Fruit fly (Drosophila melanogaster) whole organism, embryonic: ENCODE measurements around the gene zf30C.

Experiments used
- Bgb ChIP-seq: fragments of 200-800 bp; sonication (Bioruptor generic); IDR thresholded peaks from 2 replicates; pipeline ENCODE4 v1.3.6; 2022; ENCODE audit warnings: missing biosample characterization, missing genetic modification characterization; ENCODE audit not compliant: partially characterized antibody
- C15 ChIP-seq: fragments of 200-800 bp; sonication (Bioruptor generic); IDR thresholded peaks from 3 replicates; pipeline ENCODE4 v1.3.6; 2022; ENCODE audit warnings: missing biosample characterization, missing genetic modification characterization
- CG10267 ChIP-seq: fragments of 200-800 bp; sonication (Bioruptor generic); optimal IDR thresholded peaks from 2 replicates; lab custom pipeline; 2018; ENCODE audit warnings: missing biosample characterization, mild to moderate bottlenecking, missing genetic modification characterization, moderate library complexity
- CG10543 ChIP-seq: fragments of 200-800 bp; sonication (Bioruptor generic); optimal IDR thresholded peaks from 3 replicates; lab custom pipeline; 2017; ENCODE audit warnings: missing biosample characterization, mild to moderate bottlenecking, missing genetic modification characterization, moderate library complexity
- CG11093 ChIP-seq: fragments of 200-800 bp; sonication (Bioruptor generic); IDR thresholded peaks from 3 replicates; pipeline ENCODE4 v1.3.6; 2022; ENCODE audit warnings: missing biosample characterization, missing genetic modification characterization
- CG11247 ChIP-seq: fragments of 200-800 bp; sonication (Bioruptor generic); IDR thresholded peaks from 2 replicates; pipeline ENCODE4 v1.3.6; 2022; ENCODE audit warnings: missing biosample characterization, missing genetic modification characterization
- CG12299 ChIP-seq: fragments of 200-800 bp; sonication (Bioruptor generic); optimal IDR thresholded peaks from 2 replicates; lab custom pipeline; 2018; ENCODE audit warnings: missing biosample characterization, mild to moderate bottlenecking, missing genetic modification characterization
- CG12659 ChIP-seq: fragments of 200-800 bp; sonication (Bioruptor generic); optimal IDR thresholded peaks from 3 replicates; lab custom pipeline; 2017; ENCODE audit warnings: mild to moderate bottlenecking, missing biosample characterization, missing genetic modification reagents, missing genetic modification characterization
- CG13287 ChIP-seq: fragments of 200-800 bp; sonication (Bioruptor generic); IDR thresholded peaks from 2 replicates; pipeline ENCODE4 v1.3.6; 2022; ENCODE audit warnings: missing biosample characterization, missing genetic modification characterization; ENCODE audit not compliant: partially characterized antibody
- CG14710 ChIP-seq: fragments of 200-800 bp; sonication (Bioruptor generic); optimal IDR thresholded peaks from 3 replicates; lab custom pipeline; 2019; ENCODE audit warnings: missing biosample characterization, mild to moderate bottlenecking, missing genetic modification characterization, moderate library complexity
- CG16863 ChIP-seq: fragments of 200-800 bp; sonication (Bioruptor generic); optimal IDR thresholded peaks from 3 replicates; lab custom pipeline; 2016; ENCODE audit warnings: missing biosample characterization, missing genetic modification characterization
- CG17361 ChIP-seq: fragments of 200-800 bp; sonication (Bioruptor generic); IDR thresholded peaks from 3 replicates; pipeline ENCODE4 v1.3.6; 2022; ENCODE audit warnings: missing biosample characterization, missing genetic modification characterization
- CG18619 ChIP-seq: fragments of 200-800 bp; sonication (Bioruptor generic); optimal IDR thresholded peaks from 3 replicates; lab custom pipeline; 2017; ENCODE audit warnings: missing biosample characterization, mild to moderate bottlenecking, missing genetic modification characterization
- CG2116 ChIP-seq: fragments of 200-800 bp; sonication (Bioruptor generic); optimal IDR thresholded peaks from 3 replicates; lab custom pipeline; 2018; ENCODE audit warnings: missing biosample characterization, mild to moderate bottlenecking, missing genetic modification characterization
- CG2202 ChIP-seq: fragments of 200-800 bp; sonication (Bioruptor generic); optimal IDR thresholded peaks from 2 replicates; lab custom pipeline; 2018; ENCODE audit warnings: missing biosample characterization, mild to moderate bottlenecking, missing genetic modification characterization
- CG2889 ChIP-seq: fragments of 200-800 bp; sonication (Bioruptor generic); IDR thresholded peaks from 3 replicates; pipeline ENCODE4 v1.3.6; 2022; ENCODE audit warnings: missing biosample characterization, missing genetic modification characterization
- CG34376 ChIP-seq: fragments of 200-800 bp; sonication (Bioruptor generic); optimal IDR thresholded peaks from 2 replicates; lab custom pipeline; 2018; ENCODE audit warnings: missing biosample characterization, mild to moderate bottlenecking, missing genetic modification characterization
- CG6791 ChIP-seq: fragments of 200-800 bp; sonication (Bioruptor generic); IDR thresholded peaks from 3 replicates; pipeline ENCODE4 v1.3.6; 2022; ENCODE audit warnings: missing biosample characterization, missing genetic modification characterization; ENCODE audit not compliant: partially characterized antibody
- CG7357 ChIP-seq: fragments of 200-800 bp; sonication (Bioruptor generic); IDR thresholded peaks from 3 replicates; pipeline ENCODE4 v1.3.6; 2022; ENCODE audit warnings: missing biosample characterization, missing genetic modification characterization
- CG8478 ChIP-seq: fragments of >200 bp; optimal IDR thresholded peaks from 2 replicates; lab custom pipeline; 2018
- CrebB ChIP-seq: fragments of 200-800 bp; sonication (Bioruptor generic); optimal IDR thresholded peaks from 3 replicates; lab custom pipeline; 2018; ENCODE audit warnings: missing biosample characterization, mild to moderate bottlenecking, missing genetic modification characterization
- Dip2 ChIP-seq: fragments of 200-800 bp; sonication (Bioruptor generic); IDR thresholded peaks from 2 replicates; pipeline ENCODE4 v1.3.6; 2022; ENCODE audit warnings: missing biosample characterization, missing genetic modification characterization
- Doc3 ChIP-seq: fragments of 200-800 bp; sonication (Bioruptor generic); IDR thresholded peaks from 3 replicates; pipeline ENCODE4 v1.3.6; 2022; ENCODE audit warnings: missing biosample characterization, missing genetic modification characterization; ENCODE audit not compliant: partially characterized antibody
- Dref ChIP-seq: fragments of 200-800 bp; sonication (Bioruptor generic); IDR thresholded peaks from 2 replicates; pipeline ENCODE4 v1.3.6; 2022; ENCODE audit warnings: missing biosample characterization, missing genetic modification characterization
- Drgx ChIP-seq: fragments of 200-800 bp; sonication (Bioruptor generic); IDR thresholded peaks from 2 replicates; pipeline ENCODE4 v1.3.6; 2022; ENCODE audit warnings: missing biosample characterization, missing genetic modification characterization
- MESR4 ChIP-seq: fragments of 200-800 bp; sonication (Bioruptor generic); optimal IDR thresholded peaks from 2 replicates; lab custom pipeline; 2018; ENCODE audit warnings: missing biosample characterization, mild to moderate bottlenecking, missing genetic modification characterization, moderate library complexity
- Nf-YA ChIP-seq: fragments of 200-800 bp; sonication (Bioruptor generic); IDR thresholded peaks from 2 replicates; pipeline ENCODE4 v1.3.6; 2022; ENCODE audit warnings: missing biosample characterization, missing genetic modification characterization
- PHDP ChIP-seq: fragments of 200-800 bp; sonication (Bioruptor generic); optimal IDR thresholded peaks from 3 replicates; lab custom pipeline; 2018; ENCODE audit warnings: missing biosample characterization, mild to moderate bottlenecking, missing genetic modification characterization, moderate library complexity
- Pdp1 ChIP-seq, 2 experiments: fragments of 200-800 bp; sonication (Bioruptor generic); optimal IDR thresholded peaks; 3 replicates each; lab custom pipeline; 2016; ENCODE audit warnings: missing biosample characterization in 2 of 2, missing genetic modification characterization in 2 of 2, mild to moderate bottlenecking in 1 of 2, moderate library complexity in 1 of 2
- Scr ChIP-seq: fragments of 200-800 bp; sonication (Bioruptor generic); IDR thresholded peaks from 2 replicates; pipeline ENCODE4 v1.3.6; 2022; ENCODE audit warnings: missing biosample characterization, missing genetic modification characterization; ENCODE audit not compliant: partially characterized antibody
- Xrp1 ChIP-seq: fragments of 200-800 bp; sonication (Bioruptor generic); IDR thresholded peaks from 2 replicates; pipeline ENCODE4 v1.3.6; 2022; ENCODE audit warnings: missing biosample characterization, missing genetic modification characterization
- ato ChIP-seq: fragments of 200-800 bp; sonication (Bioruptor generic); IDR thresholded peaks from 2 replicates; pipeline ENCODE4 v1.3.6; 2022; ENCODE audit warnings: missing biosample characterization, missing genetic modification characterization; ENCODE audit not compliant: partially characterized antibody
- bbx ChIP-seq: fragments of 200-800 bp; sonication (Bioruptor generic); IDR thresholded peaks from 2 replicates; pipeline ENCODE4 v1.3.6; 2022; ENCODE audit warnings: missing biosample characterization, missing genetic modification characterization; ENCODE audit not compliant: partially characterized antibody
- caup ChIP-seq: fragments of 200-800 bp; sonication (Bioruptor generic); optimal IDR thresholded peaks from 3 replicates; lab custom pipeline; 2017; ENCODE audit warnings: missing biosample characterization, mild to moderate bottlenecking, missing genetic modification characterization, moderate library complexity; ENCODE audit not compliant: severe bottlenecking
- dan ChIP-seq: fragments of 200-800 bp; sonication (Bioruptor generic); IDR thresholded peaks from 2 replicates; pipeline ENCODE4 v1.3.6; 2022; ENCODE audit warnings: missing biosample characterization, missing genetic modification characterization
- ewg ChIP-seq: fragments of 200-800 bp; sonication (Bioruptor generic); optimal IDR thresholded peaks from 3 replicates; lab custom pipeline; 2017; ENCODE audit warnings: mild to moderate bottlenecking, missing biosample characterization, missing genetic modification reagents, missing genetic modification characterization
- grau ChIP-seq: fragments of 200-800 bp; optimal IDR thresholded peaks from 3 replicates; lab custom pipeline; 2019; ENCODE audit warnings: missing biosample characterization, mild to moderate bottlenecking, missing genetic modification characterization, moderate library complexity
- gsb ChIP-seq: fragments of 200-800 bp; sonication (Bioruptor generic); IDR thresholded peaks from 2 replicates; pipeline ENCODE4 v1.3.6; 2022; ENCODE audit warnings: missing biosample characterization, missing genetic modification characterization
- h ChIP-seq: fragments of >200 bp; optimal IDR thresholded peaks from 2 replicates; lab custom pipeline; 2017
- ham ChIP-seq: fragments of 200-800 bp; sonication (Bioruptor generic); IDR thresholded peaks from 2 replicates; pipeline ENCODE4 v1.3.6; 2022; ENCODE audit warnings: missing biosample characterization, missing genetic modification characterization
- nerfin-2 ChIP-seq: fragments of 200-800 bp; sonication (Bioruptor generic); IDR thresholded peaks from 2 replicates; pipeline ENCODE4 v1.3.6; 2022; ENCODE audit warnings: missing biosample characterization, missing genetic modification characterization; ENCODE audit not compliant: partially characterized antibody
- pnt ChIP-seq: fragments of 200-800 bp; sonication (Bioruptor generic); optimal IDR thresholded peaks from 3 replicates; lab custom pipeline; 2016; ENCODE audit warnings: missing biosample characterization, missing genetic modification characterization
- pum ChIP-seq: fragments of 200-800 bp; sonication (Bioruptor generic); optimal IDR thresholded peaks from 2 replicates; lab custom pipeline; 2016; ENCODE audit warnings: missing biosample characterization, missing genetic modification characterization
- pzg ChIP-seq: fragments of 200-800 bp; sonication (Bioruptor generic); optimal IDR thresholded peaks from 3 replicates; lab custom pipeline; 2018; ENCODE audit warnings: missing biosample characterization, mild to moderate bottlenecking, missing genetic modification characterization, moderate library complexity
- ro ChIP-seq: fragments of 200-800 bp; sonication (Bioruptor generic); IDR thresholded peaks from 2 replicates; pipeline ENCODE4 v1.3.6; 2022; ENCODE audit warnings: missing biosample characterization, missing genetic modification characterization
- schlank ChIP-seq: fragments of 200-800 bp; sonication (Bioruptor generic); optimal IDR thresholded peaks from 2 replicates; lab custom pipeline; 2018; ENCODE audit warnings: missing biosample characterization, mild to moderate bottlenecking, missing genetic modification characterization
- shn ChIP-seq: fragments of 200-800 bp; sonication (Bioruptor generic); optimal IDR thresholded peaks from 3 replicates; lab custom pipeline; 2016; ENCODE audit warnings: missing biosample characterization, missing genetic modification characterization
- sqz ChIP-seq: fragments of 200-800 bp; sonication (Bioruptor generic); optimal IDR thresholded peaks from 3 replicates; lab custom pipeline; 2018; ENCODE audit warnings: missing biosample characterization, mild to moderate bottlenecking, missing genetic modification characterization
- vnd ChIP-seq: fragments of 200-800 bp; sonication (Bioruptor generic); IDR thresholded peaks from 3 replicates; pipeline ENCODE4 v1.3.6; 2022; ENCODE audit warnings: missing biosample characterization, missing genetic modification characterization; ENCODE audit not compliant: partially characterized antibody
- zfh1 ChIP-seq: fragments of 200-800 bp; sonication (Bioruptor generic); IDR thresholded peaks from 3 replicates; pipeline ENCODE4 v1.3.6; 2022; ENCODE audit warnings: missing biosample characterization, missing genetic modification characterization

The zf30C gene

DNA sequence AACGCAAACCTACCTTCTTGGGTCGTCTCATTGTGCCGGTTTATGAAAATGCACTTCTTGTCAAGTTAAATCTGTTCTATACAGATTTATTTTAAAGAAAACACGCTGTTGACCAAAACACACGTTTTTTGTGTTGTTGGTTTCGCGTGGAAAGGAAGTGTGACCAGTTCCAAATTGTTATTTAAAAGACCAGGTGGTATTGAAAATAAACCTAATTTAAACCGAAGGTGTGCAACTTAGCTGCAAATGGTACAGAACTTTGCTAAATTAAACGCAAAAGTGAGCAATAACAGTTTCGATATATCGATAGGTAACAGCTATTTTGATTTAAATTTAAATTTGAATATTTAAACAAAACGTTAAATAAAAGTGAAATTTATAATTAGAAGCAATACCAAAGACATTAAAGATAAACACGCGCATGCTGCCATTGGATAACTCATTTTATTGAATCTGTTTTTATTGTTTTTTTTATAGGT is 47.0 kb upstream of the zf30C start, which contains the start of gene CG4364 (continued):
- TF ChIP-seq CG8478 (lab: Kevin White, UChicago) (no peak), CG7357 (GFP tag; lab: Robert Waterston, UW) (no peak), caup (GFP tag; lab: Kevin White, UChicago) (no peak), Pdp1 (GFP tag; optimal IDR thresholded peaks at IDR 0.05; lab: Kevin White, UChicago) (peak in 1 of 2 experiments; percentile 70), CG18619 (GFP tag; lab: Kevin White, UChicago) (no peak), pzg (GFP tag; lab: Kevin White, UChicago) (peak; percentile 97), CG2116 (GFP tag; lab: Kevin White, UChicago) (peak; percentile 67), CG2202 (tag; lab: Kevin White, UChicago) (no peak), ham (GFP tag; lab: Robert Waterston, UW) (no peak), Dip2 (GFP tag; lab: Robert Waterston, UW) (no peak), Bgb (GFP tag; lab: Robert Waterston, UW) (peak; percentile 77), ro (no peak), bbx (GFP tag; lab: Robert Waterston, UW) (peak; percentile 80), ewg (GFP tag; lab: Kevin White, UChicago) (no peak), CrebB (tag; lab: Kevin White, UChicago) (no peak), C15 (no peak), Xrp1 (GFP tag; lab: Robert Waterston, UW) (no peak), CG6791 (peak; percentile 66), pum (GFP tag; lab: Kevin White, UChicago) (no peak), grau (tag; lab: Kevin White, UChicago) (no peak), MESR4 (peak; percentile 63), CG10267 (tag; lab: Kevin White, UChicago) (peak; percentile 69), CG14710 (peak; percentile 68), nerfin-2 (GFP tag; lab: Robert Waterston, UW) (0 out of 2 replicates have a peak, but pooled peaks have one; percentile 23), zfh1 (GFP tag; lab: Robert Waterston, UW) (no peak), shn (GFP tag; lab: Kevin White, UChicago) (no peak), CG11093 (GFP tag; lab: Robert Waterston, UW) (no peak), CG34376 (GFP tag; lab: Kevin White, UChicago) (no peak), CG12659 (GFP tag; lab: Kevin White, UChicago) (no peak), PHDP (no peak), h (lab: Kevin White, UChicago) (no peak), CG10543 (GFP tag; lab: Kevin White, UChicago) (no peak), CG11247 (GFP tag; lab: Robert Waterston, UW) (no peak), pnt (GFP tag; lab: Kevin White, UChicago) (no peak), Dref (peak; percentile 94), Scr (GFP tag; lab: Robert Waterston, UW) (peak; percentile 77), CG16863 (no peak), CG2889 (GFP tag; lab: Robert Waterston, UW) (no peak), Doc3 (peak; percentile 54; the same call in 2 of the 3 replicates), schlank (tag; lab: Kevin White, UChicago) (no peak), vnd (GFP tag; lab: Robert Waterston, UW) (peak; percentile 53; the same call in 1 of the 3 replicates), ato (GFP tag; lab: Robert Waterston, UW) (peak; percentile 44; the same call in 1 of the 2 replicates), sqz (GFP tag; lab: Kevin White, UChicago) (no peak), Drgx (GFP tag; lab: Robert Waterston, UW) (no peak), Nf-YA (no peak), CG12299 (tag; lab: Kevin White, UChicago) (no peak), dan (GFP tag; lab: Robert Waterston, UW) (no peak), gsb (no peak), CG17361 (GFP tag; lab: Robert Waterston, UW) (peak; percentile 27; the same call in 1 of the 3 replicates), CG13287 (GFP tag; lab: Robert Waterston, UW) (peak; percentile 87)
